Fruit fly (Drosophila melanogaster): ENCODE data around the gene Tcs5.

Gene Tcs5

dm6 chr3L:5141380-5142101, 2.3 kb upstream of the Tcs5 start, which contains the start of the genes Dhrs4 and Gdap1 (continued):
- TF ChIP-seq Rfx (GFP tag; IDR thresholded peaks at IDR 0.05) (0 out of 2 replicates have a peak, but pooled peaks have one; percentile 21), MBD-R2 (GFP tag; IDR thresholded peaks at IDR 0.05) (peak; percentile 35), MESR4 (GFP tag; optimal IDR thresholded peaks at IDR 0.05) (peak; percentile 12), Oli (tag; optimal IDR thresholded peaks at IDR 0.05) (no peak), pzg (GFP tag; optimal IDR thresholded peaks at IDR 0.05) (peak; percentile 24), CG13296 (GFP tag; optimal IDR thresholded peaks at IDR 0.05) (peak; percentile 40), Hr78 (GFP tag; optimal IDR thresholded peaks at IDR 0.05) (peak in 1 of 2 experiments; percentile 93), bsh (GFP tag; optimal IDR thresholded peaks at IDR 0.05) (peak in 1 of 2 experiments; percentile 53)

dm6 chr3L:5136123-5136522, 3.1 kb downstream of the Tcs5 start, which contains the start of the genes CG10674 and CG4611:
TSS of gene CG10674 (minus strand) at chr3L:5136292.
TSS of gene CG4611 (plus strand) at chr3L:5136376.
- peak in 1 of 2 experiments; percentile 84 for TF ChIP-seq insv (GFP tag; optimal IDR thresholded peaks at IDR 0.05)
- no peak for TF ChIP-seq CG11456 (GFP tag; IDR thresholded peaks at IDR 0.05)
- TF ChIP-seq Sox102F (GFP tag; optimal IDR thresholded peaks at IDR 0.05), result no peak
- no peak for TF ChIP-seq tll (GFP tag; optimal IDR thresholded peaks at IDR 0.05)
- peak; percentile 48 for TF ChIP-seq row (GFP tag; IDR thresholded peaks at IDR 0.05)
- TF ChIP-seq mld (GFP tag; IDR thresholded peaks at IDR 0.05; ENCODE audit: partially characterized antibody), result no peak
- no peak for TF ChIP-seq schlank (tag; optimal IDR thresholded peaks at IDR 0.05)
- no peak for TF ChIP-seq CG6689 (GFP tag; IDR thresholded peaks at IDR 0.05)
- no peak for TF ChIP-seq yki (optimal IDR thresholded peaks at IDR 0.05)
- no peak for TF ChIP-seq CG2875 (GFP tag; optimal IDR thresholded peaks at IDR 0.05)
- TF ChIP-seq pnt (GFP tag; optimal IDR thresholded peaks at IDR 0.05), result no peak
- TF ChIP-seq CG17328 (GFP tag; IDR thresholded peaks at IDR 0.05), result no peak
- TF ChIP-seq bbx (GFP tag; IDR thresholded peaks at IDR 0.05; ENCODE audit: partially characterized antibody), result no peak
- no peak for TF ChIP-seq gem (tag; optimal IDR thresholded peaks at IDR 0.05)
- no peak for TF ChIP-seq CG16815 (GFP tag; optimal IDR thresholded peaks at IDR 0.05)
- no peak for TF ChIP-seq pfk (GFP tag; optimal IDR thresholded peaks at IDR 0.05)
- TF ChIP-seq mirr (GFP tag; optimal IDR thresholded peaks at IDR 0.05), result no peak
- no peak for TF ChIP-seq CG11723 (GFP tag; optimal IDR thresholded peaks at IDR 0.05)
- 0 out of 3 replicates have a peak, but pooled peaks have one; percentile 18 for TF ChIP-seq CG6791 (GFP tag; IDR thresholded peaks at IDR 0.05; ENCODE audit: partially characterized antibody)
- TF ChIP-seq dpn (GFP tag; optimal IDR thresholded peaks at IDR 0.05), result no peak
- TF ChIP-seq Sin3A (optimal IDR thresholded peaks at IDR 0.05), result peak; percentile 28
- no peak for TF ChIP-seq Poxn (GFP tag; IDR thresholded peaks at IDR 0.05)
- no peak for TF ChIP-seq CG7372 (GFP tag; IDR thresholded peaks at IDR 0.05)
- TF ChIP-seq sob (GFP tag; IDR thresholded peaks at IDR 0.05), result no peak
- TF ChIP-seq HLH4C (GFP tag; IDR thresholded peaks at IDR 0.05; ENCODE audit: partially characterized antibody), result no peak
- TF ChIP-seq CG31388 (GFP tag; optimal IDR thresholded peaks at IDR 0.05), result no peak
- TF ChIP-seq Nf-YA (GFP tag; IDR thresholded peaks at IDR 0.05), result no peak
- no peak for TF ChIP-seq scrt (GFP tag; optimal IDR thresholded peaks at IDR 0.05)
- TF ChIP-seq run (tag; optimal IDR thresholded peaks at IDR 0.05), result no peak
- no peak for TF ChIP-seq her (GFP tag; optimal IDR thresholded peaks at IDR 0.05)
- TF ChIP-seq vnd (GFP tag; IDR thresholded peaks at IDR 0.05; ENCODE audit: partially characterized antibody), result no peak
- no peak for TF ChIP-seq prd (optimal IDR thresholded peaks at IDR 0.05)
- TF ChIP-seq prd (GFP tag; IDR thresholded peaks at IDR 0.05), result no peak
- TF ChIP-seq Dek (tag; optimal IDR thresholded peaks at IDR 0.05), result no peak
- no peak for TF ChIP-seq CG8944 (GFP tag; optimal IDR thresholded peaks at IDR 0.05)
- no peak for TF ChIP-seq chn (GFP tag; optimal IDR thresholded peaks at IDR 0.05)
- TF ChIP-seq Scr (GFP tag; IDR thresholded peaks at IDR 0.05; ENCODE audit: partially characterized antibody), result no peak
- no peak for TF ChIP-seq fd64A (GFP tag; optimal IDR thresholded peaks at IDR 0.05)
- TF ChIP-seq p53 (GFP tag; optimal IDR thresholded peaks at IDR 0.05), result no peak
- no peak for TF ChIP-seq grn (GFP tag; optimal IDR thresholded peaks at IDR 0.05)

Data from whole organism, embryonic.